Fruit fly (Drosophila melanogaster) whole organism, embryonic: ENCODE results near the gene Ask1.
A peak's percentile ranks its signal among the peaks of the same experiment; 100 is the strongest.

Experiments
- Abd-B ChIP-seq: fragments of 200-800 bp; sonication (Bioruptor generic); optimal IDR thresholded peaks from 2 replicates; lab custom pipeline; 2018; ENCODE audit warnings: missing biosample characterization, mild to moderate bottlenecking, missing genetic modification characterization, moderate library complexity
- B-H1 ChIP-seq: fragments of 200-800 bp; sonication (Bioruptor generic); IDR thresholded peaks from 3 replicates; pipeline ENCODE4 v1.3.6; 2022; ENCODE audit warnings: missing biosample characterization, missing genetic modification characterization
- B-H2 ChIP-seq: fragments of 200-800 bp; sonication (Bioruptor generic); optimal IDR thresholded peaks from 2 replicates; lab custom pipeline; 2018; ENCODE audit warnings: missing biosample characterization, mild to moderate bottlenecking, missing genetic modification characterization
- Bgb ChIP-seq: fragments of 200-800 bp; sonication (Bioruptor generic); IDR thresholded peaks from 2 replicates; pipeline ENCODE4 v1.3.6; 2022; ENCODE audit warnings: missing biosample characterization, missing genetic modification characterization; ENCODE audit not compliant: partially characterized antibody
- Blimp-1 ChIP-seq: fragments of 200-800 bp; sonication (Bioruptor generic); optimal IDR thresholded peaks from 3 replicates; lab custom pipeline; 2018; ENCODE audit warnings: missing biosample characterization, missing genetic modification characterization, mild to moderate bottlenecking, moderate library complexity, missing genetic modification reagents
- CG10147 ChIP-seq: fragments of 200-800 bp; sonication (Bioruptor generic); optimal IDR thresholded peaks from 2 replicates; lab custom pipeline; 2019; ENCODE audit warnings: missing biosample characterization, mild to moderate bottlenecking, missing genetic modification characterization, moderate library complexity
- CG10654 ChIP-seq: fragments of 200-800 bp; sonication (Bioruptor generic); optimal IDR thresholded peaks from 2 replicates; lab custom pipeline; 2016; ENCODE audit warnings: missing biosample characterization, missing genetic modification characterization
- CG11247 ChIP-seq: fragments of 200-800 bp; sonication (Bioruptor generic); IDR thresholded peaks from 2 replicates; pipeline ENCODE4 v1.3.6; 2022; ENCODE audit warnings: missing biosample characterization, missing genetic modification characterization
- CG11560 ChIP-seq: fragments of 200-800 bp; sonication (Bioruptor generic); IDR thresholded peaks from 3 replicates; pipeline ENCODE4 v1.3.6; 2022; ENCODE audit warnings: missing biosample characterization, missing genetic modification characterization
- CG11696 ChIP-seq: fragments of 200-800 bp; sonication (Bioruptor generic); IDR thresholded peaks from 2 replicates; pipeline ENCODE4 v1.3.6; 2022; ENCODE audit warnings: missing biosample characterization, missing genetic modification characterization
- CG12155 ChIP-seq: fragments of 200-800 bp; sonication (Bioruptor generic); optimal IDR thresholded peaks from 3 replicates; lab custom pipeline; 2016; ENCODE audit warnings: missing biosample characterization, missing genetic modification characterization
- CG12942 ChIP-seq: fragments of 200-800 bp; sonication (Bioruptor generic); optimal IDR thresholded peaks from 3 replicates; lab custom pipeline; 2016; ENCODE audit warnings: missing biosample characterization, missing genetic modification characterization
- CG13894 ChIP-seq: fragments of 200-800 bp; sonication (Bioruptor generic); optimal IDR thresholded peaks from 3 replicates; lab custom pipeline; 2018; ENCODE audit warnings: missing biosample characterization, mild to moderate bottlenecking, missing genetic modification characterization, moderate library complexity
- CG14710 ChIP-seq: fragments of 200-800 bp; sonication (Bioruptor generic); optimal IDR thresholded peaks from 3 replicates; lab custom pipeline; 2019; ENCODE audit warnings: missing biosample characterization, mild to moderate bottlenecking, missing genetic modification characterization, moderate library complexity
- CG15269 ChIP-seq: fragments of 200-800 bp; sonication (Bioruptor generic); optimal IDR thresholded peaks from 2 replicates; lab custom pipeline; 2018; ENCODE audit warnings: missing biosample characterization, mild to moderate bottlenecking, missing genetic modification characterization, moderate library complexity
- CG15601 ChIP-seq: fragments of 200-800 bp; sonication (Bioruptor generic); optimal IDR thresholded peaks from 3 replicates; lab custom pipeline; 2019; ENCODE audit warnings: missing biosample characterization, mild to moderate bottlenecking, missing genetic modification characterization, moderate library complexity
- CG18262 ChIP-seq: fragments of 200-800 bp; optimal IDR thresholded peaks from 3 replicates; lab custom pipeline; 2019; ENCODE audit warnings: missing biosample characterization, mild to moderate bottlenecking, missing genetic modification characterization, moderate library complexity
- CG1832 ChIP-seq: fragments of 200-800 bp; sonication (Bioruptor generic); optimal IDR thresholded peaks from 2 replicates; lab custom pipeline; 2017; ENCODE audit warnings: missing biosample characterization, mild to moderate bottlenecking, missing genetic modification characterization, inconsistent platforms
- CG31388 ChIP-seq: fragments of 200-800 bp; sonication (Bioruptor generic); optimal IDR thresholded peaks from 2 replicates; lab custom pipeline; 2016; ENCODE audit warnings: missing biosample characterization, missing genetic modification characterization
- CG34422 ChIP-seq: fragments of 200-800 bp; sonication (Bioruptor generic); IDR thresholded peaks from 3 replicates; pipeline ENCODE4 v1.3.6; 2022; ENCODE audit warnings: missing biosample characterization, missing genetic modification characterization
- CG42726 ChIP-seq: fragments of 200-800 bp; sonication (Bioruptor generic); IDR thresholded peaks from 2 replicates; pipeline ENCODE4 v1.3.6; 2022; ENCODE audit warnings: missing biosample characterization, missing genetic modification characterization; ENCODE audit not compliant: partially characterized antibody
- CG4404 ChIP-seq: fragments of 200-800 bp; sonication (Bioruptor generic); IDR thresholded peaks from 2 replicates; pipeline ENCODE4 v1.3.6; 2022; ENCODE audit warnings: missing biosample characterization, missing genetic modification characterization
- CG4730 ChIP-seq: fragments of 200-800 bp; sonication (Bioruptor generic); IDR thresholded peaks from 2 replicates; pipeline ENCODE4 v1.3.6; 2022; ENCODE audit warnings: missing biosample characterization, missing genetic modification characterization
- CG4820 ChIP-seq: fragments of 200-800 bp; sonication (Bioruptor generic); optimal IDR thresholded peaks from 3 replicates; lab custom pipeline; 2016; ENCODE audit warnings: missing biosample characterization, missing genetic modification characterization
- CG5180 ChIP-seq: fragments of 200-800 bp; sonication (Bioruptor generic); optimal IDR thresholded peaks from 3 replicates; lab custom pipeline; 2017; ENCODE audit warnings: missing biosample characterization, missing genetic modification characterization, mild to moderate bottlenecking, moderate library complexity, missing genetic modification reagents
- CG6254 ChIP-seq: fragments of 200-800 bp; sonication (Bioruptor generic); optimal IDR thresholded peaks from 3 replicates; lab custom pipeline; 2017; ENCODE audit warnings: mild to moderate bottlenecking, missing biosample characterization, missing genetic modification reagents, missing genetic modification characterization
- CG6791 ChIP-seq: fragments of 200-800 bp; sonication (Bioruptor generic); IDR thresholded peaks from 3 replicates; pipeline ENCODE4 v1.3.6; 2022; ENCODE audit warnings: missing biosample characterization, missing genetic modification characterization; ENCODE audit not compliant: partially characterized antibody
- CG7745 ChIP-seq: fragments of 200-800 bp; sonication (Bioruptor generic); optimal IDR thresholded peaks from 2 replicates; lab custom pipeline; 2018; ENCODE audit warnings: missing biosample characterization, mild to moderate bottlenecking, missing genetic modification characterization, moderate library complexity
- CG7839 ChIP-seq: fragments of 200-800 bp; sonication (Bioruptor generic); optimal IDR thresholded peaks from 3 replicates; lab custom pipeline; 2018; ENCODE audit warnings: missing biosample characterization, mild to moderate bottlenecking, missing genetic modification characterization, moderate library complexity
- CG9437 ChIP-seq: fragments of 200-800 bp; sonication (Bioruptor generic); optimal IDR thresholded peaks from 2 replicates; lab custom pipeline; 2018; ENCODE audit warnings: missing biosample characterization, mild to moderate bottlenecking, missing genetic modification characterization
- CrebB ChIP-seq: fragments of 200-800 bp; sonication (Bioruptor generic); optimal IDR thresholded peaks from 3 replicates; lab custom pipeline; 2018; ENCODE audit warnings: missing biosample characterization, mild to moderate bottlenecking, missing genetic modification characterization
- D19B ChIP-seq: fragments of 200-800 bp; sonication (Bioruptor generic); optimal IDR thresholded peaks from 2 replicates; lab custom pipeline; 2017; ENCODE audit warnings: missing biosample characterization, mild to moderate bottlenecking, missing genetic modification characterization
- Ets65A ChIP-seq: fragments of 200-800 bp; sonication (Bioruptor generic); peaks from one replicate; lab custom pipeline; 2016; ENCODE audit warnings: missing biosample characterization, missing genetic modification characterization
- HLH3B ChIP-seq: fragments of 200-800 bp; sonication (Bioruptor generic); IDR thresholded peaks from 2 replicates; pipeline ENCODE4 v1.3.6; 2022; ENCODE audit warnings: missing biosample characterization, missing genetic modification characterization
- HLH54F ChIP-seq: fragments of 200-800 bp; sonication (Bioruptor generic); optimal IDR thresholded peaks from 3 replicates; lab custom pipeline; 2016; ENCODE audit warnings: missing biosample characterization, missing genetic modification characterization
- Hr51 ChIP-seq, 2 experiments: fragments of 200-800 bp; sonication (Bioruptor generic); optimal IDR thresholded peaks; 2 replicates in 1 of 2; 3 replicates in 1 of 2; lab custom pipeline; 2016 to 2018; ENCODE audit warnings: missing biosample characterization in 2 of 2, missing genetic modification characterization in 2 of 2, mild to moderate bottlenecking in 1 of 2, moderate library complexity in 1 of 2
- Nf-YB ChIP-seq: fragments of 200-800 bp; sonication (Bioruptor generic); optimal IDR thresholded peaks from 3 replicates; lab custom pipeline; 2019; ENCODE audit warnings: missing biosample characterization, mild to moderate bottlenecking, missing genetic modification characterization, moderate library complexity
- NfI ChIP-seq: fragments of 200-800 bp; sonication (Bioruptor generic); optimal IDR thresholded peaks from 3 replicates; lab custom pipeline; 2018; ENCODE audit warnings: missing biosample characterization, mild to moderate bottlenecking, missing genetic modification characterization, moderate library complexity
- Xrp1 ChIP-seq: fragments of 200-800 bp; sonication (Bioruptor generic); IDR thresholded peaks from 2 replicates; pipeline ENCODE4 v1.3.6; 2022; ENCODE audit warnings: missing biosample characterization, missing genetic modification characterization
- cad ChIP-seq: fragments of >200 bp; optimal IDR thresholded peaks from 2 replicates; lab custom pipeline; 2017; ENCODE audit warnings: missing biosample characterization, missing genetic modification characterization
- croc ChIP-seq: fragments of 200-800 bp; sonication (Bioruptor generic); conservative IDR thresholded peaks from 3 replicates; pipeline ENCODE4 v1.3.6; 2022; ENCODE audit warnings: missing biosample characterization, missing genetic modification characterization
- eyg ChIP-seq: fragments of 200-800 bp; sonication (Bioruptor generic); optimal IDR thresholded peaks from 3 replicates; lab custom pipeline; 2016; ENCODE audit warnings: missing biosample characterization, missing genetic modification characterization
- fru ChIP-seq: fragments of >200 bp; optimal IDR thresholded peaks from 2 replicates; lab custom pipeline; 2017
- ind ChIP-seq: fragments of 200-800 bp; sonication (Bioruptor generic); optimal IDR thresholded peaks from 3 replicates; lab custom pipeline; 2016; ENCODE audit warnings: missing biosample characterization, missing genetic modification characterization
- lmd ChIP-seq: fragments of 200-800 bp; sonication (Bioruptor generic); IDR thresholded peaks from 2 replicates; pipeline ENCODE4 v1.3.6; 2022; ENCODE audit warnings: missing biosample characterization, missing genetic modification characterization
- nerfin-2 ChIP-seq: fragments of 200-800 bp; sonication (Bioruptor generic); IDR thresholded peaks from 2 replicates; pipeline ENCODE4 v1.3.6; 2022; ENCODE audit warnings: missing biosample characterization, missing genetic modification characterization; ENCODE audit not compliant: partially characterized antibody
- nmo ChIP-seq: fragments of 200-800 bp; sonication (Bioruptor generic); optimal IDR thresholded peaks from 2 replicates; lab custom pipeline; 2018; ENCODE audit warnings: missing biosample characterization, mild to moderate bottlenecking, missing genetic modification characterization, moderate library complexity
- toy ChIP-seq: fragments of 200-800 bp; sonication (Bioruptor generic); IDR thresholded peaks from 2 replicates; pipeline ENCODE4 v1.3.6; 2022; ENCODE audit warnings: missing biosample characterization, missing genetic modification characterization
- vnd ChIP-seq: fragments of 200-800 bp; sonication (Bioruptor generic); IDR thresholded peaks from 3 replicates; pipeline ENCODE4 v1.3.6; 2022; ENCODE audit warnings: missing biosample characterization, missing genetic modification characterization; ENCODE audit not compliant: partially characterized antibody
- wek ChIP-seq: fragments of 200-800 bp; sonication (Bioruptor generic); optimal IDR thresholded peaks from 3 replicates; lab custom pipeline; 2018; ENCODE audit warnings: missing biosample characterization, mild to moderate bottlenecking, missing genetic modification characterization, moderate library complexity

Gene Ask1

dm6 chr3R:19830973-19831372 lies 48.5 kb upstream of the Ask1 start (continued):
- peak; percentile 2 for TF ChIP-seq D19B (GFP tag; lab: Kevin White, UChicago)
- TF ChIP-seq NfI (GFP tag; lab: Kevin White, UChicago): peak; percentile 34
- peak; percentile 49; the same call in 1 of the 2 replicates for TF ChIP-seq CG11247
- TF ChIP-seq ind (GFP tag; lab: Kevin White, UChicago): peak; percentile 50
- peak; percentile 69 for TF ChIP-seq lmd (GFP tag; lab: Robert Waterston, UW)
- TF ChIP-seq HLH54F (GFP tag; lab: Kevin White, UChicago): peak; percentile 8
- TF ChIP-seq CG10147 (GFP tag; lab: Kevin White, UChicago): peak; percentile 68
- TF ChIP-seq CG18262 (tag; lab: Kevin White, UChicago): peak; percentile 66
- no peak for TF ChIP-seq CG14710 (tag; lab: Kevin White, UChicago)
- TF ChIP-seq CG15269 (tag; lab: Kevin White, UChicago): peak; percentile 85
- TF ChIP-seq CG4730: no peak
- no peak for TF ChIP-seq CG4404 (GFP tag; lab: Robert Waterston, UW)
- peak; percentile 15 for TF ChIP-seq eyg (GFP tag; lab: Kevin White, UChicago)
- no peak for TF ChIP-seq CG7745 (tag; lab: Kevin White, UChicago)
- no peak for TF ChIP-seq fru (lab: Kevin White, UChicago)
- peak; percentile 52 for TF ChIP-seq CG9437
- TF ChIP-seq CG5180 (GFP tag; lab: Kevin White, UChicago): peak; percentile 28
- TF ChIP-seq croc (GFP tag; lab: Robert Waterston, UW): no peak
- 0 out of 2 replicates have a peak, but pooled peaks have one; percentile 7 for TF ChIP-seq toy (GFP tag; lab: Robert Waterston, UW)
- peak; percentile 62; the same call in 1 of the 3 replicates for TF ChIP-seq CG34422 (GFP tag; lab: Robert Waterston, UW)
- TF ChIP-seq CG1832 (GFP tag; lab: Kevin White, UChicago): no peak
- TF ChIP-seq CG6254 (GFP tag; lab: Kevin White, UChicago): no peak
- TF ChIP-seq CG4820 (GFP tag; lab: Kevin White, UChicago): no peak
- no peak for TF ChIP-seq CG15601 (tag; lab: Kevin White, UChicago)
- TF ChIP-seq Hr51 (GFP tag; optimal IDR thresholded peaks at IDR 0.05; lab: Kevin White, UChicago): peak in 1 of 2 experiments; percentile 84
- no peak for TF ChIP-seq CG13894
- peak; percentile 11 for TF ChIP-seq CrebB (tag; lab: Kevin White, UChicago)
- no peak for TF ChIP-seq cad (GFP tag; lab: Kevin White, UChicago)
- TF ChIP-seq Abd-B (GFP tag; lab: Kevin White, UChicago): peak; percentile 57
- TF ChIP-seq HLH3B (GFP tag; lab: Robert Waterston, UW): peak; percentile 75
- TF ChIP-seq CG6791 (GFP tag; lab: Robert Waterston, UW): no peak
- no peak for TF ChIP-seq CG42726 (GFP tag; lab: Robert Waterston, UW)
- TF ChIP-seq B-H1 (GFP tag; lab: Robert Waterston, UW): peak; percentile 53
- TF ChIP-seq vnd: no peak
- peak; percentile 59 for TF ChIP-seq Xrp1 (GFP tag; lab: Robert Waterston, UW)
- peak; percentile 88 for TF ChIP-seq Ets65A (GFP tag; lab: Kevin White, UChicago)
- TF ChIP-seq nmo (GFP tag; lab: Kevin White, UChicago): peak; percentile 14
- peak; percentile 32 for TF ChIP-seq Nf-YB (GFP tag; lab: Kevin White, UChicago)
- TF ChIP-seq CG11696 (GFP tag; lab: Robert Waterston, UW): 0 out of 2 replicates have a peak, but pooled peaks have one; percentile 37
- TF ChIP-seq CG7839 (tag; lab: Kevin White, UChicago): peak; percentile 73
- TF ChIP-seq nerfin-2 (GFP tag; lab: Robert Waterston, UW): no peak
- TF ChIP-seq CG11560 (tag; lab: Robert Waterston, UW): no peak
- no peak for TF ChIP-seq CG31388 (GFP tag; lab: Kevin White, UChicago)
- TF ChIP-seq CG12942: peak; percentile 17
- TF ChIP-seq CG12155: peak; percentile 8
- TF ChIP-seq wek (GFP tag; lab: Kevin White, UChicago): peak; percentile 9
- no peak for TF ChIP-seq CG10654 (GFP tag; lab: Kevin White, UChicago)
- no peak for TF ChIP-seq B-H2 (GFP tag; lab: Kevin White, UChicago)
- peak; percentile 58 for TF ChIP-seq Blimp-1 (GFP tag; lab: Kevin White, UChicago)
- no peak for TF ChIP-seq Bgb (GFP tag; lab: Robert Waterston, UW)
